In genomic region chrIV:10430507-10430906, ce11 we compare ENCODE assay signal across 2 worm cellular contexts.
TF ChIP-seq lines count a peak whose summit lies in the region.

No protein-coding gene starts in this region.

TF ChIP-seq in whole organism, L1 larva, 84 proteins besides CTCF, POLR2A, EP300 and RAD21:
- TF ChIP-seq C16A3.4 (tag; optimal IDR thresholded peaks at IDR 0.05; lab: Kevin White, UChicago) (no peak), dsc-1 (tag; optimal IDR thresholded peaks at IDR 0.05; lab: Kevin White, UChicago) (peak; percentile 64), sox-4 (tag; optimal IDR thresholded peaks at IDR 0.05; lab: Kevin White, UChicago) (peak; percentile 65), unc-86 (tag; optimal IDR thresholded peaks at IDR 0.05; lab: Kevin White, UChicago) (no peak), zag-1 (tag; optimal IDR thresholded peaks at IDR 0.05; lab: Kevin White, UChicago) (no peak)

TF ChIP-seq in whole organism, L4 larva, 104 proteins besides CTCF, POLR2A, EP300 and RAD21:
- TF ChIP-seq ctbp-1 (GFP tag; IDR thresholded peaks at IDR 0.05; lab: Robert Waterston, UW): no peak
- no peak for TF ChIP-seq egl-27 (tag; optimal IDR thresholded peaks at IDR 0.05; lab: Kevin White, UChicago)
- TF ChIP-seq aha-1 (tag; lab: Kevin White, UChicago): peak; percentile 56
- TF ChIP-seq nhr-111 (GFP tag; optimal IDR thresholded peaks at IDR 0.05; lab: Kevin White, UChicago): no peak

Comparison
In these comparisons a context has a peak if more than half of its experiments do, and no peak if none do; other contexts are left out.
1. Of the 29 proteins assayed by ChIP-seq in both whole organism, L4 larva and whole organism, L1 larva: peak only in whole organism, L4 larva: aha-1; only in whole organism, L1 larva: none; in both: none; in neither: 28.